Worm (Caenorhabditis elegans): ENCODE measurements around the gene tbx-36.

- no peak for TF ChIP-seq dao-5 (tag; optimal IDR thresholded peaks at IDR 0.05)
- TF ChIP-seq him-1 (tag; optimal IDR thresholded peaks at IDR 0.05) = no peak
Measured at ce11 chrIV:11959573-11959972, 9.2 kb downstream of the tbx-36 start, which contains the start of gene tgt-1.

Data from whole organism, L4/young adult.